Worm (Caenorhabditis elegans) whole organism, L1 larva: ENCODE data around the gene pot-1.

Experiments
- aha-1 ChIP-seq: fragments of 150-350 bp; optimal IDR thresholded peaks from 2 replicates; lab custom pipeline; 2014; ENCODE audit warnings: missing biosample characterization, missing genetic modification characterization
- ama-1 ChIP-seq: fragments of 150-350 bp; optimal IDR thresholded peaks from 2 replicates; lab custom pipeline; 2014
- egl-27 ChIP-seq, 2 experiments: fragments of 150-350 bp in 1 of 2; sonication (generic microtip); optimal IDR thresholded peaks; 3 replicates each; lab custom pipeline; 2017 to 2018; ENCODE audit warnings: missing biosample characterization in 2 of 2, missing genetic modification characterization in 2 of 2, missing genetic modification reagents in 2 of 2
- fkh-4 ChIP-seq: sonication (generic microtip); optimal IDR thresholded peaks from 2 replicates; lab custom pipeline; 2016; ENCODE audit warnings: missing compliant biosample characterization, missing genetic modification characterization, borderline replicate concordance
- nhr-19 ChIP-seq: fragments of 200-800 bp; sonication (Bioruptor generic); conservative IDR thresholded peaks from 2 replicates; pipeline ENCODE4 v1.3.6; 2022; ENCODE audit warnings: missing genetic modification characterization, missing compliant biosample characterization
- snpc-4 ChIP-seq: fragments of 150-350 bp; optimal IDR thresholded peaks from 2 replicates; lab custom pipeline; 2014; ENCODE audit warnings: missing biosample characterization, missing genetic modification characterization
- tlp-1 ChIP-seq: fragments of 150-350 bp; optimal IDR thresholded peaks from 2 replicates; lab custom pipeline; 2014; ENCODE audit warnings: missing biosample characterization, missing genetic modification characterization
- zip-4 ChIP-seq: fragments of 200-800 bp; sonication (Bioruptor generic); optimal IDR thresholded peaks from 2 replicates; lab custom pipeline; 2018; ENCODE audit warnings: mild to moderate bottlenecking, missing genetic modification characterization, moderate library complexity, missing compliant biosample characterization

DNA sequence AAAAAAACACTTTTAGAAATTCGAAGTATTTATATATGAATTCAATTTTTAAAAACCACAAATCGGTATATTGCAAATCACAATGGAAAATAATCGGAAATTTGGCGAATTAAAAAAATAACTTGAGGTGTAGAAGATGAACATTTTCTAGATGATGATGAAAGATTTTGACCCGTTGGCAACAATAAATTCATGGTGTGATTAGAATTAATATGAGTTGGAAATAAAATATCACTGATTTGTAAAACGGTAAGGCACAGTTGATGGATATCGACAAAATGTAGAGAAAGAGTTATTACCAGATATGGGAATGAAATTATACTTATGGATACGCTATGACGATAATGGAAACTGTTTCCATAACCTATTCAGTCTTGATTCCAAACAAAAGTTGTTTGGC lies 21.2 kb downstream of the pot-1 start:
- TF ChIP-seq nhr-19 (GFP tag; lab: Robert Waterston, UW) (no peak), fkh-4 (tag; lab: Kevin White, UChicago) (no peak), ama-1 (lab: Kevin White, UChicago) (no peak), egl-27 (tag; optimal IDR thresholded peaks at IDR 0.05; lab: Kevin White, UChicago) (no peak), tlp-1 (tag; lab: Kevin White, UChicago) (no peak), snpc-4 (tag; lab: Kevin White, UChicago) (no peak), zip-4 (no peak), aha-1 (tag; lab: Kevin White, UChicago) (no peak)
